Worm (Caenorhabditis elegans): ENCODE measurements around the gene srg-10.

DNA sequence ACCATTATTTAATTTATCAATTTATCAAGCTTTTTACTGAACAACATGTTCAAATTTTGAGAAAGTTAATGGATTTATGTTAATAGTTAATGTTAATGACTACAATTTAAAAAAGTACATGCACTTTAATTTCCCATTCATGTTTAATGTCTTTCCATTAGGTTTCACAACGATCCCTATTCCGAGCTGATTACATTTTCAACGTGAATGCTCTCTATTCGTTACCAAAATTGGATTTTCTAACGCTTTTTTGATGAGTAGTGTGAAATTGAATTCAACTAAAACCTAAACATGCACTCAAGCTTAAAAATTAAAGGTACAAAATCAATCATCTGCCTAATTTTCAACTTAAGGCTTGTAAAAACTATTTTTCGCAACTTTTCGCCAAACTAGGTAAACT, 20.2 kb upstream of the srg-10 start:
- TF ChIP-seq fos-1 (tag; optimal IDR thresholded peaks at IDR 0.05): no peak
- no peak for TF ChIP-seq ceh-16 (tag; optimal IDR thresholded peaks at IDR 0.05)
- no peak for TF ChIP-seq elt-3 (tag; optimal IDR thresholded peaks at IDR 0.05)
- TF ChIP-seq sea-2 (GFP tag; optimal IDR thresholded peaks at IDR 0.05): no peak
- TF ChIP-seq snpc-4 (tag; optimal IDR thresholded peaks at IDR 0.05): no peak
- no peak for TF ChIP-seq aly-2 (tag; optimal IDR thresholded peaks at IDR 0.05)
- TF ChIP-seq egl-27 (tag; optimal IDR thresholded peaks at IDR 0.05): no peak
- TF ChIP-seq unc-62 (GFP tag; optimal IDR thresholded peaks at IDR 0.05): no peak
- no peak for TF ChIP-seq ama-1 (optimal IDR thresholded peaks at IDR 0.05)
- no peak for TF ChIP-seq ZK546.5 (tag; optimal IDR thresholded peaks at IDR 0.05)
- no peak for TF ChIP-seq zag-1 (tag; optimal IDR thresholded peaks at IDR 0.05)
- no peak for TF ChIP-seq R02D3.7 (tag; optimal IDR thresholded peaks at IDR 0.05)
- TF ChIP-seq mdl-1 (tag; optimal IDR thresholded peaks at IDR 0.05): no peak
